Worm (Caenorhabditis elegans): Measurements from ENCODE around the gene elt-7.

elt-7 gene

DNA sequence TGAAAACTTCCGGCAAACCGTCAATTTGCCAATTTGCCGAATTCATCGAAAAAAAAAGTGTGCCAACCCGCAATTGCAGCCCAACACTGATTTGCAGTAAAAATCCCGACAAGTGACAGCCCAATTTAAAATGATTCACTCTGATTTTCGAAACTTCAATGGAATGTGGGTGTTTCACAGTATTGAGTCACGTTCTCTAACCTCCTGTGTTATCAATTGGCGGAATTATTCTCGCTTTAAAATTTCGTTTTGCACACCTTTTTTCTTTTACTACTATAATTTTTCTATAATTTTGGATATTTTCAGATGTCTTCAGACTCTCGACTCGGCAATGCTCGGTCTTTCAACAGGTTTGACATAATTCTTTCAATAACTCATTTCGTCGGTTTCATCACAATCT is 48.2 kb upstream of the elt-7 start, which contains the start of gene F39G3.5 (continued):
- TF ChIP-seq F26F4.8 (GFP tag; conservative IDR thresholded peaks at IDR 0.05): no peak
- TF ChIP-seq ZK337.2 (GFP tag; IDR thresholded peaks at IDR 0.05): no peak
- no peak for TF ChIP-seq fos-1 (tag; optimal IDR thresholded peaks at IDR 0.05)

- TF ChIP-seq aha-1 (tag) (peak; percentile 30), dve-1 (tag; optimal IDR thresholded peaks at IDR 0.05; ENCODE audit: insufficient read depth) (no peak), hmg-1.1 (GFP tag; IDR thresholded peaks at IDR 0.05) (no peak), mes-2 (tag; optimal IDR thresholded peaks at IDR 0.05; ENCODE audit: poor library complexity, severe bottlenecking) (no peak), R02D3.7 (tag; optimal IDR thresholded peaks at IDR 0.05) (no peak)
These were observed 46.0 kb upstream of the elt-7 start, which contains the start of gene F39G3.4 for ce11 chrV:4724453-4724852. TSS of gene F39G3.4 (plus strand) at chrV:4724753.

DNA sequence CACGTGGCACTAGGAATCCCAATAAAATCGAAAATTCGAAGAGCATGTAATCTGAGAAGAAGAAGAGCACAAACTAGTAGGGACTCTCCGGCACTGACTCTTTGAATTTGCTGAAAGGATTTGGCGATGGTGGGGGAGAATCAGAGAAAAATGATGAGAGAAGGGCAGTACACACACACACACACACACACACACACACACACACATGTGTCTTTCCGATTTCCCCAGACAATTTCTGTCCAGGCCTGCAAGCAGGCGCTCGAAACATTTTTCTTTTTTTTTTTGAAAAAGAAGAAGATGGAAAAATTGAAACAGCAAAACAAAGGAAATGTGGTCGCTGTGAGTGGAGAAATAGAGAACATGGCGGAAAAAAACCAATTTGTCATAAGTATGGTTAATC is 40.4 kb upstream of the elt-7 start, which contains the start of gene tig-2:
TSS of gene tig-2 (minus strand) at position 87 of the 400 bp plus-strand sequence.
- TF ChIP-seq hif-1 (tag; optimal IDR thresholded peaks at IDR 0.05): no peak
- no peak for TF ChIP-seq nhr-25 (tag; optimal IDR thresholded peaks at IDR 0.05; ENCODE audit: borderline replicate concordance, insufficient read depth)
- TF ChIP-seq nhr-11 (tag; optimal IDR thresholded peaks at IDR 0.05): peak; percentile 16
- 0 out of 2 replicates have a peak, but pooled peaks have one; percentile 43 for TF ChIP-seq ceh-20 (GFP tag; IDR thresholded peaks at IDR 0.05)
- peak; percentile 19 for TF ChIP-seq mep-1 (tag; optimal IDR thresholded peaks at IDR 0.05)
- TF ChIP-seq mxl-3 (GFP tag; optimal IDR thresholded peaks at IDR 0.05): peak; percentile 65
- TF ChIP-seq lsy-2 (tag; optimal IDR thresholded peaks at IDR 0.05): peak in 1 of 2 experiments; percentile 29
- 0 out of 2 replicates have a peak, but pooled peaks have one; percentile 25 for TF ChIP-seq saeg-2 (GFP tag; IDR thresholded peaks at IDR 0.05)
- peak; percentile 29 for TF ChIP-seq hlh-30 (tag; optimal IDR thresholded peaks at IDR 0.05; ENCODE audit: insufficient read depth)
- peak; percentile 28 for TF ChIP-seq hlh-11 (tag; optimal IDR thresholded peaks at IDR 0.05)
- no peak for TF ChIP-seq aly-2 (tag; optimal IDR thresholded peaks at IDR 0.05)
- no peak for TF ChIP-seq ceh-28 (tag; optimal IDR thresholded peaks at IDR 0.05)
- peak; percentile 80 for TF ChIP-seq aha-1 (tag)
- TF ChIP-seq ctbp-1 (GFP tag; IDR thresholded peaks at IDR 0.05): 0 out of 2 replicates have a peak, but pooled peaks have one; percentile 11
- TF ChIP-seq attf-4 (tag; optimal IDR thresholded peaks at IDR 0.05): no peak
- TF ChIP-seq hmg-1.1 (GFP tag; IDR thresholded peaks at IDR 0.05): peak; percentile 53; the same call in 1 of the 2 replicates
- TF ChIP-seq nhr-28 (tag; optimal IDR thresholded peaks at IDR 0.05): peak; percentile 48
- peak in 1 of 2 experiments; percentile 99 for TF ChIP-seq unc-62 (GFP tag; optimal IDR thresholded peaks at IDR 0.05 in 1 of 2)
- TF ChIP-seq unc-62 (tag; optimal IDR thresholded peaks at IDR 0.05): no peak
- peak; percentile 58 for TF ChIP-seq dmd-6 (GFP tag; IDR thresholded peaks at IDR 0.05)

DNA sequence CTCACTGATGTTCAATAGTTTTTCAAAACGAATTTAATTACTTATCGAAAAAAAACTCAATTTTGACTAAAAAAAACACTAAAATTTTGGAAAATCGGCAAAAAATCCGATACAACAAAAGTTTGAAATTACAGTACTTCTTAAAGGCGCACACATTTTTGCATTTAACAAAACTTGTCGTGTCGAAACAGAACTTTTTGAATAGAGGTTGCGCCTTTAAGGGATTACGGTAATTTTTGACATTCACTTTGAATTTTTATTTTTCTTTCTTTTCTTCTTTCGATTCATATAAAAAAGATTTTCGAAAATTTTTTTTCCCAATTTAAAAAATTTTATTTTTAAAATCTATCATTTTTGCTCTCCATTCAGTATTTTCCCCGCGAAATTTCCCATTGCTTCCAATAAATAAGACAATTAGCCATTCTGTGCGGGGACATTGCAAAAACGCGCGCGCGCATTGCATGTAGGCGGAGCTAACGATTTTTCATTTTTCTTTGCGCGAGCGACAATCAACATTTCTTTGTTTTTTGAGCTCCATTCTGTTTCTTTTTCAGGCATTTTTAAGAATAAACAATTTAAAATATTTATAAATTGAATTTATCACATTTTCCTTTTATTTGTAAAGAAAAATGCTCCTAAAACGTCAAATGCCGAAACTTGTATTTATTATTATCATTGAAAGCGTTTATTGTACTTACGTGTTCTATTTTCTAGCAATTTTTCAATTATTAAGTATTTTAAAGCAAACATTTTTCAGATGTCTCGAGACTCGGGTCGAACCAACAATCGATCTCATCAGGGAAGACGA is 39.1 kb upstream of the elt-7 start, which contains the start of gene F39G3.3:
TSS of gene F39G3.3 (plus strand) at position 758 of the 808 bp plus-strand sequence.
- TF ChIP-seq zag-1 (tag; optimal IDR thresholded peaks at IDR 0.05) (no peak), mep-1 (tag; optimal IDR thresholded peaks at IDR 0.05) (peak; percentile 81), ctbp-1 (GFP tag; IDR thresholded peaks at IDR 0.05) (no peak), ama-1 (optimal IDR thresholded peaks at IDR 0.05) (no peak), mxl-2 (GFP tag; conservative IDR thresholded peaks at IDR 0.05) (no peak), lir-3 (tag; optimal IDR thresholded peaks at IDR 0.05) (no peak), tra-1 (GFP tag; IDR thresholded peaks at IDR 0.05) (no peak), unc-62 (GFP tag; optimal IDR thresholded peaks at IDR 0.05 in 1 of 2) (no peak), unc-62 (tag; optimal IDR thresholded peaks at IDR 0.05) (no peak), nhr-237 (tag; optimal IDR thresholded peaks at IDR 0.05) (no peak), ztf-11 (tag; optimal IDR thresholded peaks at IDR 0.05) (no peak), hlh-30 (tag; optimal IDR thresholded peaks at IDR 0.05; ENCODE audit: insufficient read depth) (peak; percentile 45), F26F4.8 (GFP tag; conservative IDR thresholded peaks at IDR 0.05) (no peak), Y48G9A.11 (GFP tag; IDR thresholded peaks at IDR 0.05) (no peak), mes-2 (tag; optimal IDR thresholded peaks at IDR 0.05; ENCODE audit: poor library complexity, severe bottlenecking) (peak; percentile 86), R02D3.7 (tag; optimal IDR thresholded peaks at IDR 0.05) (no peak), unc-130 (GFP tag; optimal IDR thresholded peaks at IDR 0.05) (peak; percentile 68), nhr-111 (GFP tag; optimal IDR thresholded peaks at IDR 0.05) (no peak), D1046.2 (GFP tag; IDR thresholded peaks at IDR 0.05) (no peak), zfp-3 (GFP tag; conservative IDR thresholded peaks at IDR 0.05) (no peak), dmd-9 (GFP tag; IDR thresholded peaks at IDR 0.05) (no peak), dve-1 (tag; optimal IDR thresholded peaks at IDR 0.05; ENCODE audit: insufficient read depth) (peak; percentile 45), T20F7.1 (GFP tag; optimal IDR thresholded peaks at IDR 0.05) (no peak), hmg-1.1 (GFP tag; IDR thresholded peaks at IDR 0.05) (peak; percentile 81), lin-1 (GFP tag; IDR thresholded peaks at IDR 0.05) (no peak), lim-7 (GFP tag; IDR thresholded peaks at IDR 0.05) (no peak)

Data from whole organism, L4 larva.